Worm (Caenorhabditis elegans) whole organism, L4 larva: ENCODE measurements around the gene rcan-1.

Experiments used
- lin-38 ChIP-seq: fragments of 200-800 bp; sonication (Bioruptor generic); IDR thresholded peaks from 2 replicates; pipeline ENCODE4 v1.3.6; 2022; ENCODE audit warnings: missing genetic modification reagents, missing genetic modification characterization, missing compliant biosample characterization
- lir-3 ChIP-seq: sonication (generic microtip); optimal IDR thresholded peaks from 2 replicates; lab custom pipeline; 2016; ENCODE audit warnings: mild to moderate bottlenecking, missing genetic modification characterization, missing compliant biosample characterization
- mdl-1 ChIP-seq, 2 experiments: fragments of 150-350 bp in 1 of 2; sonication (generic microtip) in 1 of 2; optimal IDR thresholded peaks; 2 replicates each; lab custom pipeline; 2014 to 2017; ENCODE audit warnings: missing biosample characterization in 2 of 2, missing genetic modification characterization in 2 of 2
- nhr-77 ChIP-seq: fragments of 150-350 bp; optimal IDR thresholded peaks from 2 replicates; lab custom pipeline; 2014; ENCODE audit warnings: missing biosample characterization, missing genetic modification characterization
- pha-4 ChIP-seq, 2 experiments: fragments of 150-350 bp in 1 of 2; fragments of 200-800 bp in 1 of 2; sonication (Bioruptor generic) in 1 of 2; IDR thresholded peaks in 1 of 2; optimal IDR thresholded peaks in 1 of 2; 2 replicates each; pipeline versions ENCODE4 v1.3.6 to Lab custom; 2014 to 2022; ENCODE audit warnings: missing genetic modification characterization in 2 of 2, missing genetic modification reagents in 2 of 2, missing biosample characterization in 1 of 2, missing compliant biosample characterization in 1 of 2

- TF ChIP-seq nhr-77 (tag; lab: Kevin White, UChicago) = no peak
- no peak for TF ChIP-seq lin-38
- TF ChIP-seq lir-3 = no peak
- TF ChIP-seq pha-4 (GFP tag; IDR thresholded peaks at IDR 0.05; lab: Robert Waterston, UW) = no peak
- no peak for TF ChIP-seq pha-4 (tag; optimal IDR thresholded peaks at IDR 0.05; lab: Kevin White, UChicago)
- TF ChIP-seq mdl-1 (tag; optimal IDR thresholded peaks at IDR 0.05; lab: Kevin White, UChicago) = no peak
Measured at ce11 chrIII:5674196-5674595, 9.7 kb downstream of the rcan-1 start.
